Worm (Caenorhabditis elegans): Measurements from ENCODE around the gene K03B4.2.

K03B4.2 gene

DNA sequence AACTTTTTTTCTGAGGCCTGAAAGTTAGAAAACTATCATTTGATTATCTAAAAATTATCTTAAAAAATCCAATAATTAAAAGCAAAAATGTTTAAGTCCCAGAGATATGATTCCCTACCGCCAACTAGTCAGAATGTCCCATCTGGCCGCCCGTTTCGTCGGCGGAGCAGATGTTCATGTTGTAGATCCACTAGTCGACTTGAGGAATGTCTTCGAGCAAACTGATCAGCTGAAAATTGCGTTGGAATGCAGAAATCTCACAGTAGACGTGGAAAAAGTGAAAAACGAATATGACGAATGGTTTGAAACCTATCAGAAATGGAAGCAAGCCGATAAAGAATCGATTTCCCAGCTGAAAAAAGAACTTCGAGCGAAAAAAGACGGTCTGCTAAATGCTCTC, 1.4 kb downstream of the K03B4.2 start, which contains the start of gene K03B4.1:
Gene K03B4.1, plus strand, starts transcription at position 97 of the 400 bp plus-strand sequence.
- TF ChIP-seq ztf-11 (tag; optimal IDR thresholded peaks at IDR 0.05): no peak
- TF ChIP-seq elt-2 (tag; optimal IDR thresholded peaks at IDR 0.05): no peak
- TF ChIP-seq nhr-11 (tag; optimal IDR thresholded peaks at IDR 0.05): no peak
- TF ChIP-seq nhr-43 (tag; optimal IDR thresholded peaks at IDR 0.05; ENCODE audit: poor library complexity, severe bottlenecking): no peak
- no peak for TF ChIP-seq unc-39 (tag; optimal IDR thresholded peaks at IDR 0.05)
- no peak for TF ChIP-seq nhr-12 (tag; optimal IDR thresholded peaks at IDR 0.05)
- no peak for TF ChIP-seq pqm-1 (tag; optimal IDR thresholded peaks at IDR 0.05)
- no peak for TF ChIP-seq sea-2 (GFP tag; optimal IDR thresholded peaks at IDR 0.05)
- no peak for TF ChIP-seq hmg-11 (tag; optimal IDR thresholded peaks at IDR 0.05)
- TF ChIP-seq nhr-25 (tag; optimal IDR thresholded peaks at IDR 0.05): no peak
- TF ChIP-seq mdl-1 (tag; optimal IDR thresholded peaks at IDR 0.05): no peak
- no peak for TF ChIP-seq R02D3.7 (tag; optimal IDR thresholded peaks at IDR 0.05)
- no peak for TF ChIP-seq nhr-23 (tag; optimal IDR thresholded peaks at IDR 0.05)

DNA sequence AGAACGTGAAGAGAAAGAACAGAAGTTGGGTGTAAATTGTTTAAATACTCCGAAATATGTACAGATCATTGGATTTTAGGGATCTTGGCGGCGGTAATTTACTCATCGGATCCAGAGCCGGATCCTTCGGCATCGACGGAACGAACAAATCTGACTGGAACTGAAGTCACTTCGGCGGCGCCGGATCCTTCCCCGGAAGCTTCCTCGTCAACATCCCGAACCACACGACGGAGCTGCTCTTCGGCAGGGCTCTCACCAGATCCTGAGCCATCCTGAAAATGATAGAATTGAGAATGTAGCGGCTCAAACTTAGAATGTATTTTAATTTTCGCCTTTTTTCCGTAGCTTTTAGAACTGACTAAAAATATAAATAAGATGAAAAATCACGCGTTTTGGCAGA, 3.9 kb downstream of the K03B4.2 start:
- TF ChIP-seq aly-2 (tag; optimal IDR thresholded peaks at IDR 0.05): no peak
- TF ChIP-seq snpc-4 (tag; optimal IDR thresholded peaks at IDR 0.05): no peak
- no peak for TF ChIP-seq pqm-1 (tag; optimal IDR thresholded peaks at IDR 0.05)
- no peak for TF ChIP-seq nhr-67 (tag; optimal IDR thresholded peaks at IDR 0.05)
- TF ChIP-seq pha-4 (tag; optimal IDR thresholded peaks at IDR 0.05): no peak
- no peak for TF ChIP-seq hmg-11 (tag; optimal IDR thresholded peaks at IDR 0.05)
- TF ChIP-seq fkh-10 (GFP tag; optimal IDR thresholded peaks at IDR 0.05): no peak
- no peak for TF ChIP-seq nhr-12 (tag; optimal IDR thresholded peaks at IDR 0.05)
- TF ChIP-seq sea-2 (GFP tag; optimal IDR thresholded peaks at IDR 0.05): no peak
- no peak for TF ChIP-seq eor-1 (tag; optimal IDR thresholded peaks at IDR 0.05)

DNA sequence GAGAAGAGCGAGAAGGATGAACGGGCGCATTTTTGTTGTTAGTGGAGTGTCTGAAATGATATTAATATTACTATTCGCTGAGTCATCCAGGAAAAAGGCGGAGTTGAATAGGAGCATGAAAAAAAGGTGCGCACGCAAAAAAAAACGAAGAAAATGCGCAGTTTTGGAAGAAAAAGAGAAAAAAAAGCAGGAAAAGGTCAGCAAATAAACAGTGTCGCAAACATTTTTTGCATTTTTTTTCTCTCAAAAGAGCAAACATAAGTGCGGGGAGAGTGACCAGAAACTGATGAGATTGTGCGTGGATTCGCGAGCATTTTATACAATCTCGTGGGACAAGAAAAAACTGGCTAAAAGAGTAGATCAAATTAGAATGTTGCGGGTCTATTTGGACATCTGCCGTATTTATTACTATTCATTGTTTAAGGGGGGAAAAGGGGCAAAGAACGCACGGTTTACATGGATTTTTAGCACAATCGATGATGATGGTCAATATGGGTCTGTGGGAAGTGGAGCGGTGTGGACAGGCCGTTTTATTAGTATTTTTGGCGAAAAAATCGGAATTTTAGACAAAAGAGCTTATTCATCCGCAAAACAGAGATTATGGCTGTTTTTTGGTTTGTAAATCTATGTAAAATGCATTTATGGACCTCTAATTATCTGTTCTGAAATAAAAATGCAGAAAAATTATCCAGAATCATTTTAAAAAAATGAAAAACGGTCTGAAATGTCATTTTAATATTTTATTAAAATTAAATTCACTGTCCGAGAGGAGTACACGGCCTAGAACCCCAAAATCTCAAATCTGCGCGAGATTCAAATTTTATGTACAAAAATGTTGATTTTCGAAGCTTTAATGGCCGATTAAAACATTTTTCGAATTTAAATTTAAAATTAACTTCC, 4.8 kb downstream of the K03B4.2 start, which contains the start of gene cpg-8:
Gene cpg-8, minus strand, starts transcription at position 51 of the 900 bp plus-strand sequence.
- TF ChIP-seq nhr-25 (tag; optimal IDR thresholded peaks at IDR 0.05) (no peak), nhr-237 (tag; optimal IDR thresholded peaks at IDR 0.05) (no peak), eor-1 (tag; optimal IDR thresholded peaks at IDR 0.05) (no peak), nhr-43 (tag; optimal IDR thresholded peaks at IDR 0.05; ENCODE audit: poor library complexity, severe bottlenecking) (no peak), lin-15B (tag; optimal IDR thresholded peaks at IDR 0.05) (no peak), elt-3 (tag; optimal IDR thresholded peaks at IDR 0.05) (no peak), fkh-10 (GFP tag; optimal IDR thresholded peaks at IDR 0.05) (no peak), mml-1 (tag; optimal IDR thresholded peaks at IDR 0.05) (no peak), unc-39 (tag; optimal IDR thresholded peaks at IDR 0.05) (no peak), ceh-28 (tag; optimal IDR thresholded peaks at IDR 0.05) (no peak), nhr-67 (tag; optimal IDR thresholded peaks at IDR 0.05) (no peak), pha-4 (tag; optimal IDR thresholded peaks at IDR 0.05) (no peak), ceh-9 (tag; optimal IDR thresholded peaks at IDR 0.05) (no peak), fos-1 (tag; optimal IDR thresholded peaks at IDR 0.05) (no peak), ztf-4 (tag; optimal IDR thresholded peaks at IDR 0.05) (no peak), ceh-82 (tag; optimal IDR thresholded peaks at IDR 0.05) (no peak), nhr-77 (tag; optimal IDR thresholded peaks at IDR 0.05) (no peak), snpc-4 (tag; optimal IDR thresholded peaks at IDR 0.05) (no peak), lin-39 (tag; optimal IDR thresholded peaks at IDR 0.05) (no peak), R02D3.7 (tag; optimal IDR thresholded peaks at IDR 0.05) (no peak)

DNA sequence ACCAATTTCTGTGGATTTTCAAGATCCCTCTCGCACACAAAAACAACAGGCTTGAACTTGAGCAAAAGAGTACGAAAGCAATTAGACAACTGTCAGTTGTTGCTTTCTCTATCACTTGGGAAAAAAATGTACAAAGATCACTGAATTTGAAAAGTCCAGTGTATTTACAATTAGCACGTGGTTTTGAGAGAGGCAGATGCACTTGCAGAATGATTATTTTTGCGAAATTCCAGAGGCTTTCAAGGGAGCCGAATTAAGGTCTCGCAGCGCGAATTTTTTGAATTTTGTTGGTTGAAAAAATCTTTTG, 5.4 kb downstream of the K03B4.2 start:
- TF ChIP-seq mdl-1 (tag; optimal IDR thresholded peaks at IDR 0.05) (no peak), ceh-28 (tag; optimal IDR thresholded peaks at IDR 0.05) (no peak), egl-5 (tag; optimal IDR thresholded peaks at IDR 0.05) (peak; percentile 7), nfya-1 (tag; optimal IDR thresholded peaks at IDR 0.05; ENCODE audit: insufficient read depth) (peak; percentile 39), hmg-11 (tag; optimal IDR thresholded peaks at IDR 0.05) (no peak), lin-39 (tag; optimal IDR thresholded peaks at IDR 0.05) (peak; percentile 7), nhr-11 (tag; optimal IDR thresholded peaks at IDR 0.05) (peak; percentile 32), fkh-2 (tag; optimal IDR thresholded peaks at IDR 0.05) (no peak)

Data from whole organism, L3 larva.